Worm (Caenorhabditis elegans): ENCODE measurements around the gene R13D7.2.

Gene R13D7.2

DNA sequence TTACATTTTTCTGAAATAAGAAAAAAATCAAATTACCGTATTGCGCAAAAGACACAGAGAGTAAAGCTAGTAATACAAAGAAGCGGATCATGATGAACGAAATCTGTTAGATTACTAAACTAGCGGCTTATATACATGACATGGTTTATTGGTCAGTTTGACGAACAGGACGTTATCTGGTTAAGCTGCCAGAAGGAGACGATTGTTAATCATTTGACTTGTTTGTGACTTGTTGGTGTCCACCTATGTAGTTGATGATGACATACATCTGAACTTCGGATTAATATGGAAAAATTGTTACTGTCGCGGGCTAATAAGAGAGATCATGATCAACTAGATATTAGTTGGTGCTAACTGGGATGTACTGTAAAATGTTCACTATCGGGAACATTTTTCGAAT is 9.6 kb upstream of the R13D7.2 start, which contains the start of gene cnc-9 (continued):
- TF ChIP-seq let-607 (tag; optimal IDR thresholded peaks at IDR 0.05) (no peak), hmg-1.2 (GFP tag; IDR thresholded peaks at IDR 0.05) (no peak), let-526 (GFP tag; IDR thresholded peaks at IDR 0.05) (no peak), F33H1.4 (GFP tag; IDR thresholded peaks at IDR 0.05) (no peak)

DNA sequence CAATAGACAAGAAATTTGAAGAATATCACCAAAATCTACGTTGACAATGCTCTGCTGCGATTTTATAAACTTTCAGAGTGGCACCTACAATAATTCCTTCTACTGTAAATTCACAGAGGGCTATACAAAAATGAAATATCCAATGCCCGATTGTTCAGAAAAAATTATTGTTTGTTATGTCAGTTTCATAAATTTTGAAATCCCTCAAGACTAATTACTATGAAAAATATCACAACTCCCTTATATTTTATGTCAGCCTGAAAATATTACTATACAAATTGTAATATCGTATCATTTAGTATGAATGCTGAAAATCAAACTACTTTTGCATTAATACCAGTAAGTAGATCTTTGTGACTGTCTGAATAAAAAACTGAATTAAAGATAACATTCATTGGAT is 9.1 kb upstream of the R13D7.2 start, which contains the start of gene srx-60:
Gene srx-60, plus strand, starts transcription at position 301 of the 400 bp plus-strand sequence.
- TF ChIP-seq lin-40 (tag; optimal IDR thresholded peaks at IDR 0.05): no peak
- TF ChIP-seq fkh-3 (tag; optimal IDR thresholded peaks at IDR 0.05): no peak
- TF ChIP-seq rcor-1 (GFP tag; IDR thresholded peaks at IDR 0.05): no peak

DNA sequence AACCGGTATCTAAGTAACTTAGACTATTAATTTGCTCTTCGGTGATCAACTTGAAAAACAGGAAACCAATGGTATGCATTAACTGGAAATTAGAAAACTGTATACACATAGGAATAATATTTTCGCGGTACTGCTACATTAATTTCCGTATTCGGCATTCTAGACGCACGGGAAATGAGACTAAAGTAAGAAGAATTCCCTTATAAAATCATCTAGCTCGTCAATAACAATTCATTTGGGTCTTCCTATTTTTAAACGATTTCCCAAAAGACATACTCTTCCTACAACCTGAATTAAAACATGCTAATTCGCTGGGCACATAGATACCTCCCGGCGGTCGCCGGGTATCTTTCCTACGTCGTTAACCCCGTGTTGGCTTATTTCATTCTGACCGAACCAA is 7.3 kb upstream of the R13D7.2 start, which contains the start of gene srj-13:
Gene srj-13, plus strand, starts transcription at position 301 of the 400 bp plus-strand sequence.
- no peak for TF ChIP-seq B0035.1 (tag; optimal IDR thresholded peaks at IDR 0.05)
- TF ChIP-seq ceh-91 (GFP tag; IDR thresholded peaks at IDR 0.05): no peak

DNA sequence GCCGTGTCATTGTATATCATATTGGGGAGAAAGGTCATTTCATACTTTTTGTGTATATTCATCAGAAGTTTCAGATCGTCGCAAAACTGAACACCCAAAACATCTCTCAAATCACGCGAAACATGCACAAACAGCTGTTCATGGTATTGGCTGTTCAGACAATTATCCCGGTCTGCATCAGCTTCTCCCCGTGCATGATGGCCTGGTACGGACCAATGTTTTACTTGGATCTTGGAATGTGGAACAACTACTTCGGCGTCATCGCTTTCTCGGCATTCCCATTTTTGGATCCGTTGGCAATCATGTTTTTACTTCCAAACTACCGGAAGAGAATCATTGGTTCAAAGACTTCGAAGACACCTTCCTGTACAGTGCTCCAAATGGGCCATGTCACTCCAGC is 6.2 kb upstream of the R13D7.2 start:
- TF ChIP-seq ceh-100 (GFP tag; IDR thresholded peaks at IDR 0.05): no peak
- TF ChIP-seq ZK185.1 (tag; optimal IDR thresholded peaks at IDR 0.05; ENCODE audit: poor library complexity, severe bottlenecking): no peak
- no peak for TF ChIP-seq snpc-4 (GFP tag; optimal IDR thresholded peaks at IDR 0.05)
- TF ChIP-seq snpc-4 (tag; optimal IDR thresholded peaks at IDR 0.05): no peak
- no peak for TF ChIP-seq sea-2 (GFP tag; IDR thresholded peaks at IDR 0.05)
- TF ChIP-seq madf-10 (tag; optimal IDR thresholded peaks at IDR 0.05): no peak
- TF ChIP-seq attf-5 (GFP tag; optimal IDR thresholded peaks at IDR 0.05): no peak
- TF ChIP-seq sptf-2 (GFP tag; optimal IDR thresholded peaks at IDR 0.05): no peak
- no peak for TF ChIP-seq F37B4.10 (GFP tag; IDR thresholded peaks at IDR 0.05)
- TF ChIP-seq ztf-25 (GFP tag; IDR thresholded peaks at IDR 0.05): no peak
- no peak for TF ChIP-seq xnd-1 (tag; optimal IDR thresholded peaks at IDR 0.05)
- no peak for TF ChIP-seq atf-7 (tag; optimal IDR thresholded peaks at IDR 0.05)
- TF ChIP-seq mcd-1 (GFP tag; IDR thresholded peaks at IDR 0.05): no peak
- TF ChIP-seq nhr-120 (GFP tag; IDR thresholded peaks at IDR 0.05): no peak
- no peak for TF ChIP-seq lin-40 (tag; optimal IDR thresholded peaks at IDR 0.05)
- TF ChIP-seq lir-1 (GFP tag; conservative IDR thresholded peaks at IDR 0.05): no peak
- TF ChIP-seq nfyb-1 (GFP tag; IDR thresholded peaks at IDR 0.05): no peak
- no peak for TF ChIP-seq ztf-3 (GFP tag; optimal IDR thresholded peaks at IDR 0.05)
- TF ChIP-seq snpc-3.4 (tag; optimal IDR thresholded peaks at IDR 0.05): no peak
- TF ChIP-seq bed-1 (GFP tag; IDR thresholded peaks at IDR 0.05): no peak
- TF ChIP-seq cebp-2 (GFP tag; IDR thresholded peaks at IDR 0.05): no peak

DNA sequence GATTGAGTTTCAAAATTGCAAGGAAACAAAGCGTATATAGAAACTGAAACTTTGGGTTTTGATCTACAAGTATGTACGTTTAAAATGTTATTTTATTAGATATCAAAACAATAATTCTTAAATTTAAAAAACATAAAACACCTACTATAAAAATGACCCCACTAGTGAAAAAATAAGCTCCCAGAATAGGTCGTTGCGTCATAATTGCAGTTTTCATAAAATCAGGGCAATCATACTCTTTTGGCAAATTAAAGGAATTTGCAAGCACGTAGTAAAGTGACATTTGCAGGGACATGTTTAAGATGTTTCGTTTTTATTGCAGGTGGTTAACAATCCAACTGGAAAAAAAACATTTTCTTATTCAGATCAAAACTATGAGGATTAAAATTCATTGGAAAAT is 1.2 kb upstream of the R13D7.2 start, which contains the start of gene srt-6:
Gene srt-6, minus strand, starts transcription at position 295 of the 400 bp plus-strand sequence.
- no peak for TF ChIP-seq ceh-100 (GFP tag; IDR thresholded peaks at IDR 0.05)
- no peak for TF ChIP-seq lin-35 (GFP tag; optimal IDR thresholded peaks at IDR 0.05)
- no peak for TF ChIP-seq ccch-3 (GFP tag; optimal IDR thresholded peaks at IDR 0.05)
- no peak for TF ChIP-seq ama-1 (optimal IDR thresholded peaks at IDR 0.05)
- no peak for TF ChIP-seq ama-1 (GFP tag; optimal IDR thresholded peaks at IDR 0.05)
- TF ChIP-seq zfh-2 (GFP tag; conservative IDR thresholded peaks at IDR 0.05): no peak
- TF ChIP-seq Y56A3A.18 (GFP tag; IDR thresholded peaks at IDR 0.05): no peak
- TF ChIP-seq pha-4 (tag; optimal IDR thresholded peaks at IDR 0.05): no peak
- no peak for TF ChIP-seq ztf-3 (GFP tag; optimal IDR thresholded peaks at IDR 0.05)
- no peak for TF ChIP-seq F57C9.4 (tag; optimal IDR thresholded peaks at IDR 0.05)
- TF ChIP-seq K11D2.4 (GFP tag; IDR thresholded peaks at IDR 0.05): no peak

Data from whole organism, young adult.